Worm (Caenorhabditis elegans): ENCODE measurements around the gene sel-2.

ce11 chrIII:4647878-4648277 lies 35.7 kb upstream of the sel-2 start, which contains the start of gene T23F11.6:
- TF ChIP-seq flt-1 (GFP tag; IDR thresholded peaks at IDR 0.05), result no peak
- TF ChIP-seq ztf-29 (GFP tag; IDR thresholded peaks at IDR 0.05), result no peak
- TF ChIP-seq ztf-23 (GFP tag; IDR thresholded peaks at IDR 0.05), result no peak
- TF ChIP-seq ref-1 (GFP tag; conservative IDR thresholded peaks at IDR 0.05), result no peak
- TF ChIP-seq klf-2 (GFP tag; conservative IDR thresholded peaks at IDR 0.05), result no peak
- TF ChIP-seq cog-1 (tag; optimal IDR thresholded peaks at IDR 0.05), result no peak
- TF ChIP-seq med-1 (GFP tag; optimal IDR thresholded peaks at IDR 0.05; ENCODE audit: insufficient read depth), result no peak
- TF ChIP-seq tab-1 (GFP tag; IDR thresholded peaks at IDR 0.05), result no peak
- no peak for TF ChIP-seq T22C8.4 (GFP tag; IDR thresholded peaks at IDR 0.05)

Data from whole organism, midembryonic.